Fruit fly (Drosophila melanogaster) whole organism: ENCODE results near the gene CG6656.
A peak's percentile ranks its signal among the peaks of the same experiment; 100 is the strongest.

Experiments used
- CG8478 ChIP-seq: fragments of >200 bp; optimal IDR thresholded peaks from 2 replicates; lab custom pipeline; 2018; ENCODE audit warnings: inconsistent platforms
- Dll ChIP-seq: fragments of >200 bp; optimal IDR thresholded peaks from 2 replicates; lab custom pipeline; 2017
- EcR ChIP-seq, 2 experiments: fragments of >200 bp; optimal IDR thresholded peaks; 2 replicates each; lab custom pipeline; 2017; ENCODE audit warnings: missing biosample characterization in 2 of 2, missing genetic modification characterization in 2 of 2, missing genetic modification reagents in 2 of 2
- pan ChIP-seq: fragments of >200 bp; optimal IDR thresholded peaks from 2 replicates; lab custom pipeline; 2017
- psq ChIP-seq: fragments of >200 bp; optimal IDR thresholded peaks from 2 replicates; lab custom pipeline; 2017
- usp ChIP-seq: fragments of >200 bp; optimal IDR thresholded peaks from 2 replicates; lab custom pipeline; 2017; ENCODE audit warnings: missing biosample characterization, missing genetic modification characterization, mixed read lengths

The CG6656 gene

dm6 chr3R:21886861-21887587 is 11.9 kb downstream of the CG6656 start, which contains the start of the genes CG6678 and dnd:
Gene CG6678 (plus strand): TSS chr3R:21887029.
Gene dnd (minus strand): TSS chr3R:21887355.
- TF ChIP-seq EcR (GFP tag; optimal IDR thresholded peaks at IDR 0.05; lab: Kevin White, UChicago) (no peak), usp (GFP tag; lab: Kevin White, UChicago) (no peak), CG8478 (lab: Kevin White, UChicago) (no peak), pan (lab: Kevin White, UChicago) (no peak), Dll (no peak), psq (no peak)

- TF ChIP-seq usp (GFP tag; lab: Kevin White, UChicago) (no peak), CG8478 (lab: Kevin White, UChicago) (no peak), psq (no peak), Dll (no peak), pan (lab: Kevin White, UChicago) (no peak), EcR (GFP tag; optimal IDR thresholded peaks at IDR 0.05; lab: Kevin White, UChicago) (no peak)
These were observed 12.5 kb downstream of the CG6656 start for dm6 chr3R:21887588-21888007.

- TF ChIP-seq EcR (GFP tag; optimal IDR thresholded peaks at IDR 0.05; lab: Kevin White, UChicago) (no peak), CG8478 (lab: Kevin White, UChicago) (no peak), pan (lab: Kevin White, UChicago) (no peak), usp (GFP tag; lab: Kevin White, UChicago) (no peak), Dll (no peak), psq (no peak)
These were observed 13.9 kb downstream of the CG6656 start, which contains the start of gene CG43844 for dm6 chr3R:21888696-21889602. Gene CG43844 (plus strand): TSS chr3R:21889539.

- TF ChIP-seq EcR (GFP tag; optimal IDR thresholded peaks at IDR 0.05; lab: Kevin White, UChicago) (peak; percentile 37 to 39), usp (GFP tag; lab: Kevin White, UChicago) (no peak), psq (no peak), pan (lab: Kevin White, UChicago) (no peak), Dll (no peak), CG8478 (lab: Kevin White, UChicago) (no peak)
These were observed 14.9 kb downstream of the CG6656 start for dm6 chr3R:21889945-21890344.

dm6 chr3R:21890739-21891138 is 15.6 kb downstream of the CG6656 start:
- TF ChIP-seq CG8478 (lab: Kevin White, UChicago), result no peak
- TF ChIP-seq EcR (GFP tag; optimal IDR thresholded peaks at IDR 0.05; lab: Kevin White, UChicago), result peak in 1 of 2 experiments; percentile 51

dm6 chr3R:21892450-21892849 is 17.4 kb downstream of the CG6656 start:
- TF ChIP-seq usp (GFP tag; lab: Kevin White, UChicago), result no peak
- TF ChIP-seq pan (lab: Kevin White, UChicago), result no peak
- no peak for TF ChIP-seq CG8478 (lab: Kevin White, UChicago)
- TF ChIP-seq psq, result no peak
- TF ChIP-seq Dll, result no peak
- TF ChIP-seq EcR (GFP tag; optimal IDR thresholded peaks at IDR 0.05; lab: Kevin White, UChicago), result no peak

dm6 chr3R:21893929-21894328 is 18.8 kb downstream of the CG6656 start:
- TF ChIP-seq CG8478 (lab: Kevin White, UChicago) (no peak), EcR (GFP tag; optimal IDR thresholded peaks at IDR 0.05; lab: Kevin White, UChicago) (no peak), usp (GFP tag; lab: Kevin White, UChicago) (no peak), pan (lab: Kevin White, UChicago) (no peak), psq (no peak), Dll (no peak)

dm6 chr3R:21895961-21896875 is 21.1 kb downstream of the CG6656 start:
- TF ChIP-seq EcR (GFP tag; optimal IDR thresholded peaks at IDR 0.05; lab: Kevin White, UChicago) (peak; percentile 77 to 82), CG8478 (lab: Kevin White, UChicago) (no peak)

dm6 chr3R:21897565-21897964 is 22.5 kb downstream of the CG6656 start:
- no peak for TF ChIP-seq usp (GFP tag; lab: Kevin White, UChicago)
- no peak for TF ChIP-seq pan (lab: Kevin White, UChicago)
- no peak for TF ChIP-seq Dll
- TF ChIP-seq CG8478 (lab: Kevin White, UChicago), result no peak
- TF ChIP-seq psq, result no peak
- no peak for TF ChIP-seq EcR (GFP tag; optimal IDR thresholded peaks at IDR 0.05; lab: Kevin White, UChicago)

- no peak for TF ChIP-seq Dll
- TF ChIP-seq EcR (GFP tag; optimal IDR thresholded peaks at IDR 0.05; lab: Kevin White, UChicago), result peak; percentile 59 to 85
These were observed 23.7 kb downstream of the CG6656 start for dm6 chr3R:21898758-21899157.

dm6 chr3R:21899170-21899575 is 24.1 kb downstream of the CG6656 start:
- no peak for TF ChIP-seq usp (GFP tag; lab: Kevin White, UChicago)
- no peak for TF ChIP-seq CG8478 (lab: Kevin White, UChicago)
- no peak for TF ChIP-seq Dll
